Worm (Caenorhabditis elegans): ENCODE data around the gene flp-21.

DNA sequence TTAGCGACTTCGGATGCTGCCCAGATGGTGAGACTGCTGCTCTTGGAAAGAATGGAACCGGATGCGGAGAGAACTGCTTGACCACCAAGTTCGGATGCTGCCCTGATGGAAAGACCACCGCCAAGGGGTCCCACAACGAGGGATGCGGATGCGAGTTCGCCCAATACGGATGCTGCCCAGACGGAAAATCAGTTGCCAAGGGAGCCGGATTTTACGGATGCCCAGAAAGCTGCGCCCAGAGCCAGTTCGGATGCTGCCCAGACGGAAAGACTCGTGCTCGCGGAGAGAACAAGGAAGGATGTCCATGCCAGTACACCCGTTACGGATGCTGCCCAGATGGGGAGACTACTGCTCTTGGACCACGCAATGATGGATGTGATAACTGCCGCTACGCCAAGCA lies 37.8 kb downstream of the flp-21 start:
- TF ChIP-seq lin-35 (GFP tag; optimal IDR thresholded peaks at IDR 0.05) = no peak
- no peak for TF ChIP-seq B0336.3 (GFP tag; IDR thresholded peaks at IDR 0.05)
- no peak for TF ChIP-seq aptf-3 (GFP tag; IDR thresholded peaks at IDR 0.05)
- no peak for TF ChIP-seq C06A6.2 (GFP tag; conservative IDR thresholded peaks at IDR 0.05)
- no peak for TF ChIP-seq snpc-4 (GFP tag; optimal IDR thresholded peaks at IDR 0.05)
- no peak for TF ChIP-seq snpc-4 (tag; optimal IDR thresholded peaks at IDR 0.05)
- no peak for TF ChIP-seq F22D6.2 (tag; optimal IDR thresholded peaks at IDR 0.05)
- no peak for TF ChIP-seq dpl-1 (GFP tag; optimal IDR thresholded peaks at IDR 0.05)
- TF ChIP-seq egl-18 (GFP tag; IDR thresholded peaks at IDR 0.05) = no peak
- no peak for TF ChIP-seq pha-4 (tag; optimal IDR thresholded peaks at IDR 0.05)

Measured in whole organism, young adult.